Fruit fly (Drosophila melanogaster) whole organism, embryonic: ENCODE data around the gene Hpr1.

ENCODE experiments used
- Atf-2 ChIP-seq: fragments of 200-800 bp; sonication (Bioruptor generic); optimal IDR thresholded peaks from 2 replicates; lab custom pipeline; 2016; ENCODE audit warnings: missing biosample characterization, missing genetic modification characterization
- CG10462 ChIP-seq: fragments of 200-800 bp; sonication (Bioruptor generic); optimal IDR thresholded peaks from 2 replicates; lab custom pipeline; 2016; ENCODE audit warnings: missing biosample characterization, missing genetic modification characterization
- CG11456 ChIP-seq: fragments of 200-800 bp; sonication (Bioruptor generic); IDR thresholded peaks from 3 replicates; pipeline ENCODE4 v1.3.6; 2022; ENCODE audit warnings: missing biosample characterization, missing genetic modification characterization
- CG12071 ChIP-seq: fragments of 200-800 bp; sonication (Bioruptor generic); optimal IDR thresholded peaks from 3 replicates; lab custom pipeline; 2018; ENCODE audit warnings: missing biosample characterization, mild to moderate bottlenecking, missing genetic modification characterization
- CG1233 ChIP-seq: fragments of 200-800 bp; sonication (Bioruptor generic); optimal IDR thresholded peaks from 4 replicates; lab custom pipeline; 2018; ENCODE audit warnings: missing biosample characterization, mild to moderate bottlenecking, missing genetic modification characterization
- CG12744 ChIP-seq: fragments of 200-800 bp; sonication (Bioruptor generic); optimal IDR thresholded peaks from 2 replicates; lab custom pipeline; 2016; ENCODE audit warnings: missing biosample characterization, missing genetic modification characterization
- CG12769 ChIP-seq: fragments of 200-800 bp; sonication (Bioruptor generic); optimal IDR thresholded peaks from 2 replicates; lab custom pipeline; 2019; ENCODE audit warnings: missing biosample characterization, mild to moderate bottlenecking, missing genetic modification characterization, moderate library complexity
- CG13287 ChIP-seq: fragments of 200-800 bp; sonication (Bioruptor generic); IDR thresholded peaks from 2 replicates; pipeline ENCODE4 v1.3.6; 2022; ENCODE audit warnings: missing biosample characterization, missing genetic modification characterization; ENCODE audit not compliant: partially characterized antibody
- CG13296 ChIP-seq: fragments of 200-800 bp; sonication (Bioruptor generic); optimal IDR thresholded peaks from 3 replicates; lab custom pipeline; 2018; ENCODE audit warnings: missing biosample characterization, mild to moderate bottlenecking, missing genetic modification characterization
- CG1647 ChIP-seq: fragments of 200-800 bp; sonication (Bioruptor generic); optimal IDR thresholded peaks from 3 replicates; lab custom pipeline; 2016; ENCODE audit warnings: missing biosample characterization, missing genetic modification characterization
- CG18619 ChIP-seq: fragments of 200-800 bp; sonication (Bioruptor generic); optimal IDR thresholded peaks from 3 replicates; lab custom pipeline; 2017; ENCODE audit warnings: missing biosample characterization, mild to moderate bottlenecking, missing genetic modification characterization
- CG2875 ChIP-seq: fragments of 200-800 bp; sonication (Bioruptor generic); optimal IDR thresholded peaks from 2 replicates; lab custom pipeline; 2017; ENCODE audit warnings: missing biosample characterization, mild to moderate bottlenecking, missing genetic modification characterization, missing genetic modification reagents
- CG30020 ChIP-seq: fragments of 200-800 bp; optimal IDR thresholded peaks from 2 replicates; lab custom pipeline; 2019; ENCODE audit warnings: missing biosample characterization, mild to moderate bottlenecking, missing genetic modification characterization, moderate library complexity
- CG3065 ChIP-seq: fragments of 200-800 bp; sonication (Bioruptor generic); optimal IDR thresholded peaks from 2 replicates; lab custom pipeline; 2016; ENCODE audit warnings: missing biosample characterization, missing genetic modification characterization
- CG33557 ChIP-seq: fragments of 200-800 bp; sonication (Bioruptor generic); optimal IDR thresholded peaks from 2 replicates; lab custom pipeline; 2019; ENCODE audit warnings: missing biosample characterization, mild to moderate bottlenecking, missing genetic modification characterization, moderate library complexity
- CG4282 ChIP-seq: fragments of 200-800 bp; sonication (Bioruptor generic); optimal IDR thresholded peaks from 2 replicates; lab custom pipeline; 2016; ENCODE audit warnings: missing biosample characterization, missing genetic modification characterization
- CG4424 ChIP-seq: fragments of 200-800 bp; sonication (Bioruptor generic); optimal IDR thresholded peaks from 3 replicates; lab custom pipeline; 2016; ENCODE audit warnings: missing biosample characterization, missing genetic modification characterization
- CG6175 ChIP-seq: fragments of 200-800 bp; sonication (Bioruptor generic); IDR thresholded peaks from 3 replicates; pipeline ENCODE4 v1.3.6; 2022; ENCODE audit warnings: missing biosample characterization, missing genetic modification characterization
- CG8281 ChIP-seq: fragments of 200-800 bp; sonication (Bioruptor generic); optimal IDR thresholded peaks from 2 replicates; lab custom pipeline; 2018; ENCODE audit warnings: missing biosample characterization, mild to moderate bottlenecking, missing genetic modification characterization, moderate library complexity
- CG9797 ChIP-seq: fragments of 200-800 bp; sonication (Bioruptor generic); optimal IDR thresholded peaks from 3 replicates; lab custom pipeline; 2018; ENCODE audit warnings: missing biosample characterization, mild to moderate bottlenecking, missing genetic modification characterization
- CG9817 ChIP-seq: fragments of 200-800 bp; sonication (Bioruptor generic); optimal IDR thresholded peaks from 2 replicates; lab custom pipeline; 2018; ENCODE audit warnings: missing biosample characterization, mild to moderate bottlenecking, missing genetic modification characterization, moderate library complexity
- CrebB ChIP-seq: fragments of 200-800 bp; sonication (Bioruptor generic); optimal IDR thresholded peaks from 3 replicates; lab custom pipeline; 2018; ENCODE audit warnings: missing biosample characterization, mild to moderate bottlenecking, missing genetic modification characterization
- Gsc ChIP-seq: fragments of 200-800 bp; sonication (Bioruptor generic); IDR thresholded peaks from 2 replicates; pipeline ENCODE4 v1.3.6; 2022; ENCODE audit warnings: missing biosample characterization, missing genetic modification characterization
- Hr51 ChIP-seq, 2 experiments: fragments of 200-800 bp; sonication (Bioruptor generic); optimal IDR thresholded peaks; 2 replicates in 1 of 2; 3 replicates in 1 of 2; lab custom pipeline; 2016 to 2018; ENCODE audit warnings: missing biosample characterization in 2 of 2, missing genetic modification characterization in 2 of 2, mild to moderate bottlenecking in 1 of 2, moderate library complexity in 1 of 2
- Poxn ChIP-seq: fragments of 200-800 bp; sonication (Bioruptor generic); IDR thresholded peaks from 2 replicates; pipeline ENCODE4 v1.3.6; 2022; ENCODE audit warnings: missing biosample characterization, missing genetic modification characterization
- Scr ChIP-seq: fragments of 200-800 bp; sonication (Bioruptor generic); IDR thresholded peaks from 2 replicates; pipeline ENCODE4 v1.3.6; 2022; ENCODE audit warnings: missing biosample characterization, missing genetic modification characterization; ENCODE audit not compliant: partially characterized antibody
- Sox102F ChIP-seq: fragments of 200-800 bp; sonication (Bioruptor generic); optimal IDR thresholded peaks from 2 replicates; lab custom pipeline; 2018; ENCODE audit warnings: missing biosample characterization, mild to moderate bottlenecking, missing genetic modification characterization, moderate library complexity
- Xrp1 ChIP-seq: fragments of 200-800 bp; sonication (Bioruptor generic); IDR thresholded peaks from 2 replicates; pipeline ENCODE4 v1.3.6; 2022; ENCODE audit warnings: missing biosample characterization, missing genetic modification characterization
- chm ChIP-seq: fragments of 200-800 bp; sonication (Bioruptor generic); IDR thresholded peaks from 2 replicates; pipeline ENCODE4 v1.3.6; 2022; ENCODE audit warnings: missing biosample characterization, missing genetic modification characterization
- ci ChIP-seq: fragments of 200-800 bp; sonication (Bioruptor generic); IDR thresholded peaks from 3 replicates; pipeline ENCODE4 v1.3.6; 2022; ENCODE audit warnings: missing biosample characterization, missing genetic modification characterization
- cwo ChIP-seq: fragments of 200-800 bp; sonication (Bioruptor generic); optimal IDR thresholded peaks from 3 replicates; lab custom pipeline; 2017; ENCODE audit warnings: missing biosample characterization, missing genetic modification characterization, mild to moderate bottlenecking, moderate library complexity, missing genetic modification reagents
- dmrt11E ChIP-seq: fragments of 200-800 bp; sonication (Bioruptor generic); optimal IDR thresholded peaks from 3 replicates; lab custom pipeline; 2018; ENCODE audit warnings: missing biosample characterization, mild to moderate bottlenecking, missing genetic modification characterization, moderate library complexity
- dpn ChIP-seq, 2 experiments: fragments of 200-800 bp; sonication (Bioruptor generic); optimal IDR thresholded peaks; 3 replicates each; lab custom pipeline; 2016; ENCODE audit warnings: missing biosample characterization in 2 of 2, missing genetic modification characterization in 2 of 2
- dysf ChIP-seq: fragments of 200-800 bp; sonication (Bioruptor generic); IDR thresholded peaks from 3 replicates; pipeline ENCODE4 v1.3.6; 2022; ENCODE audit warnings: missing biosample characterization, missing genetic modification characterization
- eyg ChIP-seq: fragments of 200-800 bp; sonication (Bioruptor generic); optimal IDR thresholded peaks from 3 replicates; lab custom pipeline; 2016; ENCODE audit warnings: missing biosample characterization, missing genetic modification characterization
- gcm2 ChIP-seq: fragments of 200-800 bp; sonication (Bioruptor generic); optimal IDR thresholded peaks from 2 replicates; lab custom pipeline; 2016; ENCODE audit warnings: missing biosample characterization, missing genetic modification characterization
- grau ChIP-seq: fragments of 200-800 bp; optimal IDR thresholded peaks from 3 replicates; lab custom pipeline; 2019; ENCODE audit warnings: missing biosample characterization, mild to moderate bottlenecking, missing genetic modification characterization, moderate library complexity
- grn ChIP-seq: fragments of 200-800 bp; sonication (Bioruptor generic); optimal IDR thresholded peaks from 3 replicates; lab custom pipeline; 2017; ENCODE audit warnings: missing biosample characterization, missing genetic modification characterization
- gro ChIP-seq: fragments of 200-800 bp; sonication (Bioruptor generic); optimal IDR thresholded peaks from 2 replicates; lab custom pipeline; 2016; ENCODE audit warnings: missing biosample characterization, missing genetic modification characterization
- gsb ChIP-seq: fragments of 200-800 bp; sonication (Bioruptor generic); IDR thresholded peaks from 2 replicates; pipeline ENCODE4 v1.3.6; 2022; ENCODE audit warnings: missing biosample characterization, missing genetic modification characterization
- gsb-n ChIP-seq: fragments of 200-800 bp; sonication (Bioruptor generic); optimal IDR thresholded peaks from 3 replicates; lab custom pipeline; 2018; ENCODE audit warnings: missing biosample characterization, mild to moderate bottlenecking, missing genetic modification characterization
- hb ChIP-seq: fragments of 200-800 bp; sonication (Bioruptor generic); IDR thresholded peaks from 3 replicates; pipeline ENCODE4 v1.3.6; 2022; ENCODE audit warnings: missing biosample characterization, missing genetic modification characterization; ENCODE audit not compliant: partially characterized antibody
- her ChIP-seq: fragments of 200-800 bp; sonication (Bioruptor generic); optimal IDR thresholded peaks from 2 replicates; lab custom pipeline; 2016; ENCODE audit warnings: missing biosample characterization, missing genetic modification characterization
- p53 ChIP-seq: fragments of 200-800 bp; sonication (Bioruptor generic); optimal IDR thresholded peaks from 2 replicates; lab custom pipeline; 2016; ENCODE audit warnings: missing biosample characterization, missing genetic modification characterization
- sim ChIP-seq: fragments of 200-800 bp; sonication (Bioruptor generic); IDR thresholded peaks from 2 replicates; pipeline ENCODE4 v1.3.6; 2022; ENCODE audit warnings: missing biosample characterization, missing genetic modification characterization
- sima ChIP-seq: fragments of 200-800 bp; sonication (Bioruptor generic); optimal IDR thresholded peaks from 2 replicates; lab custom pipeline; 2016; ENCODE audit warnings: missing biosample characterization, missing genetic modification characterization
- sna ChIP-seq: fragments of 200-800 bp; sonication (Bioruptor generic); IDR thresholded peaks from 2 replicates; pipeline ENCODE4 v1.3.6; 2022; ENCODE audit warnings: missing biosample characterization, missing genetic modification characterization; ENCODE audit not compliant: partially characterized antibody

Gene Hpr1

dm6 chr3R:5789025-5789953 lies 32.0 kb downstream of the Hpr1 start, which contains the start of the genes Hat1 and Rpn5 (continued):
- TF ChIP-seq CG1233 (GFP tag; lab: Kevin White, UChicago), result peak; percentile 65
- TF ChIP-seq grau (tag; lab: Kevin White, UChicago), result peak; percentile 67
- TF ChIP-seq CG6175, result no peak
- TF ChIP-seq Xrp1, result peak; percentile 70; the same call in 1 of the 2 replicates
- TF ChIP-seq CG12769 (tag; lab: Kevin White, UChicago), result no peak
- TF ChIP-seq Atf-2 (GFP tag; lab: Kevin White, UChicago), result peak; percentile 92
- peak; percentile 42 for TF ChIP-seq CG30020 (tag; lab: Kevin White, UChicago)
- TF ChIP-seq CG4282 (GFP tag; lab: Kevin White, UChicago), result peak; percentile 91
- TF ChIP-seq CG8281, result peak; percentile 36
- peak; percentile 89 to 94 for TF ChIP-seq dpn (GFP tag; optimal IDR thresholded peaks at IDR 0.05; lab: Kevin White, UChicago)
- TF ChIP-seq dmrt11E (tag; lab: Kevin White, UChicago), result peak; percentile 74
- peak; percentile 23 for TF ChIP-seq CG10462 (GFP tag; lab: Kevin White, UChicago)
- peak; percentile 59; the same call in 1 of the 2 replicates for TF ChIP-seq chm (GFP tag; lab: Robert Waterston, UW)
- TF ChIP-seq CG13296 (GFP tag; lab: Kevin White, UChicago), result peak; percentile 52
- peak; percentile 47 for TF ChIP-seq gsb-n (tag; lab: Kevin White, UChicago)
- TF ChIP-seq eyg (GFP tag; lab: Kevin White, UChicago), result peak; percentile 72
- TF ChIP-seq grn (GFP tag; lab: Kevin White, UChicago), result peak; percentile 70
- peak; percentile 91 for TF ChIP-seq CG4424
- peak; percentile 78 for TF ChIP-seq her (GFP tag; lab: Kevin White, UChicago)
- TF ChIP-seq gcm2 (GFP tag; lab: Kevin White, UChicago), result peak; percentile 55
- TF ChIP-seq Scr, result peak; percentile 85
- TF ChIP-seq Hr51 (GFP tag; optimal IDR thresholded peaks at IDR 0.05; lab: Kevin White, UChicago), result peak; percentile 66 to 76
- peak; percentile 88 for TF ChIP-seq CG1647 (GFP tag; lab: Kevin White, UChicago)
- peak; percentile 63; the same call in 2 of the 3 replicates for TF ChIP-seq CG11456 (GFP tag; lab: Robert Waterston, UW)
- TF ChIP-seq sna (GFP tag; lab: Robert Waterston, UW), result peak; percentile 77
- peak; percentile 51 for TF ChIP-seq CG3065 (GFP tag; lab: Kevin White, UChicago)
- no peak for TF ChIP-seq gsb (GFP tag; lab: Robert Waterston, UW)
- no peak for TF ChIP-seq sim (GFP tag; lab: Robert Waterston, UW)
- peak; percentile 41 for TF ChIP-seq CG9797 (GFP tag; lab: Kevin White, UChicago)
- peak; percentile 71 for TF ChIP-seq sima (GFP tag; lab: Kevin White, UChicago)
- TF ChIP-seq ci, result peak; percentile 45; the same call in 2 of the 3 replicates
- TF ChIP-seq cwo (GFP tag; lab: Kevin White, UChicago), result peak; percentile 62
- peak; percentile 78 for TF ChIP-seq gro (GFP tag; lab: Kevin White, UChicago)
- TF ChIP-seq CG12744 (GFP tag; lab: Kevin White, UChicago), result peak; percentile 81
- peak; percentile 76 for TF ChIP-seq CG9817 (tag; lab: Kevin White, UChicago)
- peak; percentile 81 for TF ChIP-seq CG18619 (GFP tag; lab: Kevin White, UChicago)
- TF ChIP-seq Poxn (GFP tag; lab: Robert Waterston, UW), result 0 out of 2 replicates have a peak, but pooled peaks have one; percentile 31
- peak; percentile 1 for TF ChIP-seq CrebB (tag; lab: Kevin White, UChicago)
- TF ChIP-seq Gsc (GFP tag; lab: Robert Waterston, UW), result 0 out of 2 replicates have a peak, but pooled peaks have one; percentile 7
- peak; percentile 63; the same call in 2 of the 3 replicates for TF ChIP-seq hb (GFP tag; lab: Robert Waterston, UW)
- TF ChIP-seq CG13287 (GFP tag; lab: Robert Waterston, UW), result peak; percentile 83
- TF ChIP-seq p53, result peak; percentile 73
- peak; percentile 56 for TF ChIP-seq CG33557 (GFP tag; lab: Kevin White, UChicago)
- peak; percentile 35 for TF ChIP-seq CG2875 (GFP tag; lab: Kevin White, UChicago)
- TF ChIP-seq CG12071 (GFP tag; lab: Kevin White, UChicago), result no peak
- peak; percentile 64 for TF ChIP-seq Sox102F
- TF ChIP-seq dysf, result peak; percentile 72; the same call in 2 of the 3 replicates
